Worm (Caenorhabditis elegans) whole organism, early embryonic: Measurements from ENCODE around the gene C14C10.1.

ENCODE experiments used
- B0310.2 ChIP-seq: sonication (generic microtip); optimal IDR thresholded peaks from 2 replicates; lab custom pipeline; 2016; ENCODE audit warnings: mild to moderate bottlenecking, missing genetic modification characterization, missing compliant biosample characterization
- F13C5.2 ChIP-seq: sonication (generic microtip); optimal IDR thresholded peaks from 2 replicates; lab custom pipeline; 2017; ENCODE audit warnings: mild to moderate bottlenecking, missing genetic modification characterization, inconsistent platforms, missing compliant biosample characterization
- aly-1 ChIP-seq: sonication (generic microtip); optimal IDR thresholded peaks from 2 replicates; lab custom pipeline; 2016; ENCODE audit warnings: missing genetic modification characterization, missing compliant biosample characterization
- ama-1 ChIP-seq: fragments of 150-350 bp; optimal IDR thresholded peaks from 2 replicates; lab custom pipeline; 2014
- ceh-13 ChIP-seq: fragments of 200-800 bp; sonication (Bioruptor generic); optimal IDR thresholded peaks from 2 replicates; lab custom pipeline; 2018; ENCODE audit warnings: mild to moderate bottlenecking, missing genetic modification characterization, missing compliant biosample characterization
- ceh-36 ChIP-seq: sonication (generic microtip); optimal IDR thresholded peaks from 2 replicates; lab custom pipeline; 2016; ENCODE audit warnings: missing genetic modification characterization, inconsistent platforms, missing compliant biosample characterization
- ets-7 ChIP-seq: sonication (generic microtip); optimal IDR thresholded peaks from 2 replicates; lab custom pipeline; 2016; ENCODE audit warnings: missing genotype, missing genetic modification characterization, missing compliant biosample characterization
- flt-1 ChIP-seq: fragments of 200-800 bp; sonication (Bioruptor generic); IDR thresholded peaks from 2 replicates; pipeline ENCODE4 v1.3.6; 2022; ENCODE audit warnings: missing genetic modification characterization, missing compliant biosample characterization
- hmbx-1 ChIP-seq: sonication (generic microtip); optimal IDR thresholded peaks from 2 replicates; lab custom pipeline; 2016; ENCODE audit warnings: mild to moderate bottlenecking, missing genetic modification characterization, missing compliant biosample characterization
- hmg-4 ChIP-seq: fragments of 200-800 bp; sonication (Bioruptor generic); optimal IDR thresholded peaks from 2 replicates; lab custom pipeline; 2018; ENCODE audit warnings: mild to moderate bottlenecking, missing genetic modification characterization, missing compliant biosample characterization
- hnd-1 ChIP-seq: sonication (generic microtip); optimal IDR thresholded peaks from 2 replicates; lab custom pipeline; 2016; ENCODE audit warnings: missing genetic modification characterization, missing compliant biosample characterization
- pes-1 ChIP-seq: fragments of 200-800 bp; sonication (Bioruptor generic); IDR thresholded peaks from 2 replicates; pipeline ENCODE4 v1.3.6; 2022; ENCODE audit warnings: missing genetic modification reagents, missing genetic modification characterization, missing compliant biosample characterization
- scrt-1 ChIP-seq: fragments of 200-800 bp; sonication (Bioruptor generic); IDR thresholded peaks from 2 replicates; pipeline ENCODE4 v1.3.6; 2022; ENCODE audit warnings: missing genetic modification characterization, missing compliant biosample characterization
- sea-1 ChIP-seq: fragments of 200-800 bp; sonication (Bioruptor generic); conservative IDR thresholded peaks from 2 replicates; pipeline ENCODE4 v1.3.6; 2022; ENCODE audit warnings: missing genetic modification characterization, missing compliant biosample characterization
- tbx-11 ChIP-seq: fragments of 200-800 bp; sonication (Bioruptor generic); IDR thresholded peaks from 2 replicates; pipeline ENCODE4 v1.3.6; 2022; ENCODE audit warnings: missing genetic modification characterization, missing compliant biosample characterization
- tbx-37 ChIP-seq: fragments of 200-800 bp; sonication (Bioruptor generic); conservative IDR thresholded peaks from 2 replicates; pipeline ENCODE4 v1.3.6; 2022; ENCODE audit warnings: missing genetic modification reagents, missing genetic modification characterization, missing compliant biosample characterization
- tra-4 ChIP-seq: sonication (generic microtip); optimal IDR thresholded peaks from 2 replicates; lab custom pipeline; 2017; ENCODE audit warnings: missing genetic modification characterization, missing compliant biosample characterization

The C14C10.1 gene

ce11 chrV:12554172-12555031, 33.7 kb upstream of the C14C10.1 start:
- TF ChIP-seq tbx-37 (GFP tag; lab: Robert Waterston, UW), result no peak
- TF ChIP-seq tra-4 (tag; lab: Kevin White, UChicago), result no peak
- TF ChIP-seq ama-1 (lab: Kevin White, UChicago), result no peak
- TF ChIP-seq flt-1 (GFP tag; lab: Robert Waterston, UW), result no peak
- no peak for TF ChIP-seq hmbx-1 (tag; lab: Kevin White, UChicago)
- TF ChIP-seq sea-1 (GFP tag; lab: Robert Waterston, UW), result no peak
- no peak for TF ChIP-seq F13C5.2 (tag; lab: Kevin White, UChicago)
- no peak for TF ChIP-seq ceh-13 (GFP tag; lab: Kevin White, UChicago)
- no peak for TF ChIP-seq hnd-1
- no peak for TF ChIP-seq B0310.2 (tag; lab: Kevin White, UChicago)
- TF ChIP-seq aly-1, result no peak
- TF ChIP-seq ets-7 (tag; lab: Kevin White, UChicago), result no peak
- TF ChIP-seq ceh-36 (tag; lab: Kevin White, UChicago), result no peak
- no peak for TF ChIP-seq tbx-11 (GFP tag; lab: Robert Waterston, UW)
- TF ChIP-seq pes-1 (GFP tag; lab: Robert Waterston, UW), result no peak
- TF ChIP-seq hmg-4 (GFP tag; lab: Kevin White, UChicago), result no peak
- TF ChIP-seq scrt-1 (GFP tag; lab: Robert Waterston, UW), result no peak

- TF ChIP-seq flt-1 (GFP tag; lab: Robert Waterston, UW), result no peak
- no peak for TF ChIP-seq hmg-4 (GFP tag; lab: Kevin White, UChicago)
- no peak for TF ChIP-seq sea-1 (GFP tag; lab: Robert Waterston, UW)
- no peak for TF ChIP-seq tra-4 (tag; lab: Kevin White, UChicago)
- TF ChIP-seq hnd-1, result no peak
- no peak for TF ChIP-seq ceh-36 (tag; lab: Kevin White, UChicago)
- no peak for TF ChIP-seq F13C5.2 (tag; lab: Kevin White, UChicago)
- no peak for TF ChIP-seq ets-7 (tag; lab: Kevin White, UChicago)
- no peak for TF ChIP-seq B0310.2 (tag; lab: Kevin White, UChicago)
- no peak for TF ChIP-seq ama-1 (lab: Kevin White, UChicago)
- no peak for TF ChIP-seq ceh-13 (GFP tag; lab: Kevin White, UChicago)
- no peak for TF ChIP-seq tbx-11 (GFP tag; lab: Robert Waterston, UW)
- no peak for TF ChIP-seq pes-1 (GFP tag; lab: Robert Waterston, UW)
- TF ChIP-seq scrt-1 (GFP tag; lab: Robert Waterston, UW), result no peak
These were observed 32.3 kb upstream of the C14C10.1 start for ce11 chrV:12555872-12556271.

ce11 chrV:12556904-12557303, 31.2 kb upstream of the C14C10.1 start:
- TF ChIP-seq tra-4 (tag; lab: Kevin White, UChicago), result no peak
- no peak for TF ChIP-seq F13C5.2 (tag; lab: Kevin White, UChicago)
- TF ChIP-seq hmbx-1 (tag; lab: Kevin White, UChicago), result no peak
- TF ChIP-seq tbx-11 (GFP tag; lab: Robert Waterston, UW), result no peak
- no peak for TF ChIP-seq hnd-1
- no peak for TF ChIP-seq ama-1 (lab: Kevin White, UChicago)

- no peak for TF ChIP-seq B0310.2 (tag; lab: Kevin White, UChicago)
- TF ChIP-seq aly-1, result no peak
- no peak for TF ChIP-seq pes-1 (GFP tag; lab: Robert Waterston, UW)
- TF ChIP-seq ceh-13 (GFP tag; lab: Kevin White, UChicago), result no peak
- TF ChIP-seq sea-1 (GFP tag; lab: Robert Waterston, UW), result no peak
- TF ChIP-seq ama-1 (lab: Kevin White, UChicago), result no peak
- no peak for TF ChIP-seq hmbx-1 (tag; lab: Kevin White, UChicago)
- no peak for TF ChIP-seq flt-1 (GFP tag; lab: Robert Waterston, UW)
These were observed 27.8 kb upstream of the C14C10.1 start, which contains the start of gene sel-1 for ce11 chrV:12560328-12560782. sel-1 (plus strand) TSS chrV:12560732.

ce11 chrV:12563187-12563586, 24.9 kb upstream of the C14C10.1 start, which contains the start of gene mrps-5:
mrps-5 (plus strand) TSS chrV:12563487.
- no peak for TF ChIP-seq tbx-37 (GFP tag; lab: Robert Waterston, UW)
- TF ChIP-seq B0310.2 (tag; lab: Kevin White, UChicago), result no peak
- TF ChIP-seq aly-1, result no peak
- TF ChIP-seq flt-1 (GFP tag; lab: Robert Waterston, UW), result no peak
- TF ChIP-seq tbx-11 (GFP tag; lab: Robert Waterston, UW), result no peak
- TF ChIP-seq tra-4 (tag; lab: Kevin White, UChicago), result no peak
- TF ChIP-seq ets-7 (tag; lab: Kevin White, UChicago), result no peak

ce11 chrV:12564902-12565301, 23.2 kb upstream of the C14C10.1 start:
- TF ChIP-seq aly-1 (no peak), tbx-37 (GFP tag; lab: Robert Waterston, UW) (no peak), flt-1 (GFP tag; lab: Robert Waterston, UW) (no peak), F13C5.2 (tag; lab: Kevin White, UChicago) (no peak), pes-1 (GFP tag; lab: Robert Waterston, UW) (no peak), ceh-13 (GFP tag; lab: Kevin White, UChicago) (no peak)

- TF ChIP-seq B0310.2 (tag; lab: Kevin White, UChicago) (no peak), pes-1 (GFP tag; lab: Robert Waterston, UW) (no peak), ets-7 (tag; lab: Kevin White, UChicago) (no peak), tbx-11 (GFP tag; lab: Robert Waterston, UW) (no peak), F13C5.2 (tag; lab: Kevin White, UChicago) (no peak), tbx-37 (GFP tag; lab: Robert Waterston, UW) (no peak), hmg-4 (GFP tag; lab: Kevin White, UChicago) (no peak), hnd-1 (no peak), hmbx-1 (tag; lab: Kevin White, UChicago) (no peak), sea-1 (GFP tag; lab: Robert Waterston, UW) (no peak), ceh-36 (tag; lab: Kevin White, UChicago) (no peak), ceh-13 (GFP tag; lab: Kevin White, UChicago) (no peak)
These were observed 20.8 kb upstream of the C14C10.1 start for ce11 chrV:12567312-12567711.
